Worm (Caenorhabditis elegans) whole organism, L4/young adult: Measurements from ENCODE around the gene dpl-1.

Experiments used
- W03F9.2 ChIP-seq: fragments of 150-350 bp; optimal IDR thresholded peaks from 2 replicates; lab custom pipeline; 2014; ENCODE audit warnings: missing biosample characterization, missing genetic modification characterization
- dao-5 ChIP-seq: sonication (generic microtip); optimal IDR thresholded peaks from 2 replicates; lab custom pipeline; 2016; ENCODE audit warnings: missing genotype, missing genetic modification characterization, moderate library complexity, missing compliant biosample characterization
- him-1 ChIP-seq: sonication (generic microtip); optimal IDR thresholded peaks from 2 replicates; lab custom pipeline; 2016; ENCODE audit warnings: missing genotype, missing genetic modification reagents, missing genetic modification characterization, missing compliant biosample characterization

- TF ChIP-seq W03F9.2 (no peak), him-1 (tag; lab: Kevin White, UChicago) (no peak), dao-5 (no peak)
Observed at ce11 chrII:9152231-9152630, 17.5 kb upstream of the dpl-1 start, which contains the start of gene col-78.
